Fruit fly (Drosophila melanogaster): ENCODE data around the gene CG10077.
A peak's percentile ranks its signal among the peaks of the same experiment; 100 is the strongest.

CG10077 gene

dm6 chr3L:6977391-6977790, 21.7 kb upstream of the CG10077 start (continued):
- TF ChIP-seq hth (optimal IDR thresholded peaks at IDR 0.05) (no peak), CG31365 (tag; optimal IDR thresholded peaks at IDR 0.05) (no peak), luna (GFP tag; optimal IDR thresholded peaks at IDR 0.05) (no peak), gcm2 (GFP tag; optimal IDR thresholded peaks at IDR 0.05) (no peak), crol (GFP tag; IDR thresholded peaks at IDR 0.05) (no peak; the same call in 1 of the 2 replicates), Lim3 (GFP tag; IDR thresholded peaks at IDR 0.05) (peak; percentile 52; the same call in 1 of the 2 replicates), lbe (GFP tag; optimal IDR thresholded peaks at IDR 0.05) (peak; percentile 33), zen (tag; optimal IDR thresholded peaks at IDR 0.05) (peak; percentile 45), sr (GFP tag; IDR thresholded peaks at IDR 0.05) (no peak), CG13894 (tag; optimal IDR thresholded peaks at IDR 0.05) (no peak), ems (GFP tag; optimal IDR thresholded peaks at IDR 0.05) (no peak), zen2 (GFP tag; IDR thresholded peaks at IDR 0.05; ENCODE audit: partially characterized antibody) (no peak), seq (GFP tag; IDR thresholded peaks at IDR 0.05) (peak; percentile 62), grau (tag; optimal IDR thresholded peaks at IDR 0.05) (peak; percentile 5), Dbx (GFP tag; IDR thresholded peaks at IDR 0.05) (no peak), her (GFP tag; optimal IDR thresholded peaks at IDR 0.05) (no peak), CG3847 (GFP tag; IDR thresholded peaks at IDR 0.05) (peak; percentile 19; the same call in 1 of the 2 replicates), slp2 (GFP tag; optimal IDR thresholded peaks at IDR 0.05) (no peak), Hr39 (optimal IDR thresholded peaks at IDR 0.05) (no peak), sqz (GFP tag; optimal IDR thresholded peaks at IDR 0.05) (no peak), CG10462 (GFP tag; optimal IDR thresholded peaks at IDR 0.05) (peak; percentile 29), lola (GFP tag; optimal IDR thresholded peaks at IDR 0.05) (peak in 1 of 3 experiments; percentile 51), tx (GFP tag; optimal IDR thresholded peaks at IDR 0.05) (no peak), wek (GFP tag; optimal IDR thresholded peaks at IDR 0.05) (no peak), CG15514 (GFP tag; optimal IDR thresholded peaks at IDR 0.05) (no peak), Rx (GFP tag; IDR thresholded peaks at IDR 0.05) (peak; percentile 38; the same call in 1 of the 2 replicates), shn (GFP tag; optimal IDR thresholded peaks at IDR 0.05) (no peak), esg (GFP tag; conservative IDR thresholded peaks at IDR 0.05) (peak; percentile 52), CG11723 (GFP tag; optimal IDR thresholded peaks at IDR 0.05) (no peak), disco-r (GFP tag; optimal IDR thresholded peaks at IDR 0.05) (no peak), CG12104 (GFP tag; optimal IDR thresholded peaks at IDR 0.05) (peak; percentile 46), otp (GFP tag; IDR thresholded peaks at IDR 0.05) (0 out of 3 replicates have a peak, but pooled peaks have one; percentile 31), dati (GFP tag; IDR thresholded peaks at IDR 0.05) (no peak), CG8281 (tag; optimal IDR thresholded peaks at IDR 0.05) (no peak), en (GFP tag; optimal IDR thresholded peaks at IDR 0.05) (no peak), Sin3A (optimal IDR thresholded peaks at IDR 0.05) (no peak), nerfin-1 (tag; optimal IDR thresholded peaks at IDR 0.05) (peak; percentile 16), knrl (GFP tag; IDR thresholded peaks at IDR 0.05; ENCODE audit: partially characterized antibody) (no peak), bbx (GFP tag; IDR thresholded peaks at IDR 0.05; ENCODE audit: partially characterized antibody) (no peak), CG17361 (GFP tag; IDR thresholded peaks at IDR 0.05) (peak; percentile 51; the same call in 2 of the 3 replicates), twi (tag; optimal IDR thresholded peaks at IDR 0.05) (no peak), Xbp1 (GFP tag; optimal IDR thresholded peaks at IDR 0.05) (peak; percentile 60), gsb (GFP tag; IDR thresholded peaks at IDR 0.05) (no peak), CG8290 (GFP tag; optimal IDR thresholded peaks at IDR 0.05) (peak; percentile 42), CG8290 (tag; optimal IDR thresholded peaks at IDR 0.05) (no peak), dm (GFP tag; optimal IDR thresholded peaks at IDR 0.05) (no peak), Hey (tag; optimal IDR thresholded peaks at IDR 0.05) (no peak), cas (GFP tag; IDR thresholded peaks at IDR 0.05) (0 out of 2 replicates have a peak, but pooled peaks have one; percentile 7), sim (GFP tag; IDR thresholded peaks at IDR 0.05) (0 out of 2 replicates have a peak, but pooled peaks have one; percentile 46), bab2 (GFP tag; optimal IDR thresholded peaks at IDR 0.05) (no peak), Optix (GFP tag; IDR thresholded peaks at IDR 0.05) (peak; percentile 49; the same call in 1 of the 3 replicates), CG42726 (GFP tag; IDR thresholded peaks at IDR 0.05; ENCODE audit: partially characterized antibody) (no peak), CG34422 (GFP tag; IDR thresholded peaks at IDR 0.05) (peak; percentile 52; the same call in 2 of the 3 replicates)

All from whole organism, embryonic.